Fruit fly (Drosophila melanogaster) whole organism, prepupa: Measurements from ENCODE around the gene Rpn11.

Experiments
- CG11762 ChIP-seq: fragments of 200-800 bp; sonication (Bioruptor generic); optimal IDR thresholded peaks from 3 replicates; lab custom pipeline; 2016; ENCODE audit warnings: missing biosample characterization, missing genetic modification characterization; ENCODE audit not compliant: insufficient read depth
- CG11902 ChIP-seq: fragments of 200-800 bp; sonication (Bioruptor generic); optimal IDR thresholded peaks from 3 replicates; lab custom pipeline; 2016; ENCODE audit warnings: missing biosample characterization, missing genetic modification characterization
- CG15336 ChIP-seq: fragments of 200-800 bp; sonication (Bioruptor generic); IDR thresholded peaks from 2 replicates; pipeline ENCODE4 v1.3.6; 2022; ENCODE audit warnings: missing biosample characterization, missing genetic modification characterization
- CG1621 ChIP-seq: fragments of 200-800 bp; sonication (Bioruptor generic); optimal IDR thresholded peaks from 3 replicates; lab custom pipeline; 2018; ENCODE audit warnings: missing biosample characterization, mild to moderate bottlenecking, missing genetic modification characterization
- CG34406 ChIP-seq: fragments of 200-800 bp; sonication (Bioruptor generic); optimal IDR thresholded peaks from 3 replicates; lab custom pipeline; 2016; ENCODE audit warnings: missing biosample characterization, missing genetic modification characterization
- CG8319 ChIP-seq: fragments of 200-800 bp; sonication (Bioruptor generic); optimal IDR thresholded peaks from 3 replicates; lab custom pipeline; 2016; ENCODE audit warnings: missing biosample characterization, missing genetic modification characterization
- Eip75B ChIP-seq: fragments of 200-800 bp; sonication (Bioruptor generic); optimal IDR thresholded peaks from 3 replicates; lab custom pipeline; 2016; ENCODE audit warnings: missing biosample characterization, missing genetic modification characterization
- Eip93F ChIP-seq: fragments of 200-800 bp; sonication (Bioruptor generic); optimal IDR thresholded peaks from 2 replicates; lab custom pipeline; 2016; ENCODE audit warnings: missing biosample characterization, mild to moderate bottlenecking, missing genetic modification characterization
- Sox102F ChIP-seq: fragments of 200-800 bp; sonication (Bioruptor generic); optimal IDR thresholded peaks from 2 replicates; lab custom pipeline; 2016; ENCODE audit warnings: missing biosample characterization, mild to moderate bottlenecking, missing genetic modification characterization
- cyc ChIP-seq: fragments of 200-800 bp; sonication (Bioruptor generic); optimal IDR thresholded peaks from 3 replicates; lab custom pipeline; 2016; ENCODE audit warnings: missing biosample characterization, missing genetic modification characterization
- fd85E ChIP-seq: fragments of 200-800 bp; sonication (Bioruptor generic); optimal IDR thresholded peaks from 3 replicates; lab custom pipeline; 2016; ENCODE audit warnings: missing biosample characterization, missing genetic modification characterization

- no peak for TF ChIP-seq fd85E (GFP tag; lab: Kevin White, UChicago)
- no peak for TF ChIP-seq Eip93F (GFP tag; lab: Kevin White, UChicago)
- TF ChIP-seq CG15336 (GFP tag; lab: Robert Waterston, UW): no peak
- no peak for TF ChIP-seq CG11902
- no peak for TF ChIP-seq CG34406 (GFP tag; lab: Kevin White, UChicago)
- TF ChIP-seq CG1621 (tag; lab: Kevin White, UChicago): no peak
- no peak for TF ChIP-seq CG8319 (GFP tag; lab: Kevin White, UChicago)
- TF ChIP-seq cyc: no peak
- TF ChIP-seq CG11762 (GFP tag; lab: Kevin White, UChicago): no peak
- no peak for TF ChIP-seq Sox102F
- no peak for TF ChIP-seq Eip75B (GFP tag; lab: Kevin White, UChicago)
Observed at dm6 chr2L:5093772-5094350, 34.3 kb upstream of the Rpn11 start, which contains the start of gene CG5828.
